In the genomic region with DNA sequence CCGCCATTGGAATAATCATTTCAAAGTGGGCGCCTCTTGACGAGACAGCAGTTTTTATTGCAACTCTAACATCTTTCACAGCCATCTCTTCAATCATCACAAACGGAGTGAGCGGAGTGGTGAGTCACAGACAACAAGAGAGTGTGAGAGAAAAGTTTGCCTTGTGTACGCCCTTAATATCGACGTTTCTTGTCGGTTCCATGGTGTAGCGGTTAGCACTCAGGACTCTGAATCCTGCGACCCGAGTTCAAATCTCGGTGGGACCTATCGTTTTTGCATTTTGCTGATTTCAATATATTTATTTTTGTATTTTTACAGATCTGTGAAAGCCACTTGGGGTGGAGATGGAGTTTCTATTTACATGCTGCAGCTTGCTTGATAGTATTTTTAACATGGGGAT, we compare ENCODE assay signal across 5 worm cellular contexts.
TF ChIP-seq lines count a peak whose summit lies in the region.

No protein-coding gene starts in this region.

TF ChIP-seq in whole organism, L1 larva, 84 proteins besides CTCF, POLR2A, EP300 and RAD21 (continues in another document):
- TF ChIP-seq sptf-1 (tag; optimal IDR thresholded peaks at IDR 0.05; lab: Kevin White, UChicago) (no peak), unc-86 (tag; optimal IDR thresholded peaks at IDR 0.05; lab: Kevin White, UChicago) (peak; percentile 11), lin-35 (GFP tag; optimal IDR thresholded peaks at IDR 0.05; lab: Kevin White, UChicago) (peak; percentile 55 to 74), aha-1 (tag; optimal IDR thresholded peaks at IDR 0.05; lab: Kevin White, UChicago) (no peak), swsn-7 (tag; optimal IDR thresholded peaks at IDR 0.05; lab: Kevin White, UChicago) (peak; percentile 59), lir-3 (tag; optimal IDR thresholded peaks at IDR 0.05; lab: Kevin White, UChicago; ENCODE audit: poor library complexity) (no peak), C34B4.2 (tag; optimal IDR thresholded peaks at IDR 0.05; lab: Kevin White, UChicago) (no peak), lin-13 (GFP tag; optimal IDR thresholded peaks at IDR 0.05; lab: Kevin White, UChicago) (peak; percentile 32), efl-1 (optimal IDR thresholded peaks at IDR 0.05; lab: Kevin White, UChicago) (peak; percentile 43 to 63), efl-1 (GFP tag; optimal IDR thresholded peaks at IDR 0.05 in 1 of 2; lab: Kevin White, UChicago) (peak; percentile 49 to 95), unc-98 (GFP tag; IDR thresholded peaks at IDR 0.05; lab: Robert Waterston, UW) (no peak), unc-30 (tag; optimal IDR thresholded peaks at IDR 0.05; lab: Kevin White, UChicago) (no peak), lin-14 (GFP tag; optimal IDR thresholded peaks at IDR 0.05; lab: Kevin White, UChicago) (peak; percentile 75), zip-4 (GFP tag; optimal IDR thresholded peaks at IDR 0.05; lab: Kevin White, UChicago) (no peak), nhr-77 (tag; optimal IDR thresholded peaks at IDR 0.05; lab: Kevin White, UChicago) (peak; percentile 41), grh-1 (GFP tag; IDR thresholded peaks at IDR 0.05; lab: Robert Waterston, UW) (no peak), tbx-2 (tag; optimal IDR thresholded peaks at IDR 0.05; lab: Kevin White, UChicago) (peak; percentile 50)

TF ChIP-seq in whole organism, L3 larva, 47 proteins besides CTCF, POLR2A, EP300 and RAD21 (continues in another document):
- TF ChIP-seq ztf-4 (tag; optimal IDR thresholded peaks at IDR 0.05; lab: Kevin White, UChicago) (no peak), elt-2 (tag; optimal IDR thresholded peaks at IDR 0.05; lab: Kevin White, UChicago) (peak; percentile 10), nhr-43 (tag; optimal IDR thresholded peaks at IDR 0.05; lab: Kevin White, UChicago; ENCODE audit: poor library complexity, severe bottlenecking) (peak; percentile 57), unc-39 (tag; optimal IDR thresholded peaks at IDR 0.05; lab: Kevin White, UChicago) (no peak), lin-15B (tag; optimal IDR thresholded peaks at IDR 0.05; lab: Kevin White, UChicago) (peak; percentile 40), nhr-23 (tag; optimal IDR thresholded peaks at IDR 0.05; lab: Kevin White, UChicago) (no peak), nhr-77 (tag; optimal IDR thresholded peaks at IDR 0.05; lab: Kevin White, UChicago) (no peak), aly-2 (tag; optimal IDR thresholded peaks at IDR 0.05; lab: Kevin White, UChicago) (no peak), mml-1 (tag; optimal IDR thresholded peaks at IDR 0.05; lab: Kevin White, UChicago) (no peak), eor-1 (tag; optimal IDR thresholded peaks at IDR 0.05; lab: Kevin White, UChicago) (no peak), mdl-1 (tag; optimal IDR thresholded peaks at IDR 0.05; lab: Kevin White, UChicago) (no peak), lin-39 (tag; optimal IDR thresholded peaks at IDR 0.05; lab: Kevin White, UChicago) (no peak), jun-1 (tag; optimal IDR thresholded peaks at IDR 0.05; lab: Kevin White, UChicago) (peak; percentile 23), nhr-28 (tag; optimal IDR thresholded peaks at IDR 0.05; lab: Kevin White, UChicago) (no peak), fkh-10 (GFP tag; optimal IDR thresholded peaks at IDR 0.05; lab: Kevin White, UChicago) (no peak), tbx-2 (tag; optimal IDR thresholded peaks at IDR 0.05; lab: Kevin White, UChicago) (no peak), daf-12 (tag; optimal IDR thresholded peaks at IDR 0.05; lab: Kevin White, UChicago) (no peak), fkh-2 (tag; optimal IDR thresholded peaks at IDR 0.05; lab: Kevin White, UChicago) (no peak), ceh-28 (tag; optimal IDR thresholded peaks at IDR 0.05; lab: Kevin White, UChicago) (no peak)

TF ChIP-seq in whole organism, early embryonic, 17 proteins besides CTCF, POLR2A, EP300 and RAD21:
- TF ChIP-seq B0310.2 (tag; optimal IDR thresholded peaks at IDR 0.05; lab: Kevin White, UChicago), result peak; percentile 6
- TF ChIP-seq hnd-1 (tag; optimal IDR thresholded peaks at IDR 0.05; lab: Kevin White, UChicago), result peak; percentile 57
- TF ChIP-seq pes-1 (GFP tag; IDR thresholded peaks at IDR 0.05; lab: Robert Waterston, UW), result peak; percentile 85; the same call in 1 of the 2 replicates
- TF ChIP-seq tbx-37 (GFP tag; conservative IDR thresholded peaks at IDR 0.05; lab: Robert Waterston, UW), result peak; percentile 57; the same call in 1 of the 2 replicates
- TF ChIP-seq F13C5.2 (tag; optimal IDR thresholded peaks at IDR 0.05; lab: Kevin White, UChicago), result peak; percentile 65
- TF ChIP-seq tra-4 (tag; optimal IDR thresholded peaks at IDR 0.05; lab: Kevin White, UChicago), result no peak
- no peak for TF ChIP-seq hmg-4 (GFP tag; optimal IDR thresholded peaks at IDR 0.05; lab: Kevin White, UChicago)
- TF ChIP-seq sea-1 (GFP tag; conservative IDR thresholded peaks at IDR 0.05; lab: Robert Waterston, UW), result no peak
- peak; percentile 72 for TF ChIP-seq tbx-11 (GFP tag; IDR thresholded peaks at IDR 0.05; lab: Robert Waterston, UW)
- TF ChIP-seq flt-1 (GFP tag; IDR thresholded peaks at IDR 0.05; lab: Robert Waterston, UW), result 0 out of 2 replicates have a peak, but pooled peaks have one; percentile 66
- peak; percentile 19 for TF ChIP-seq ets-7 (tag; optimal IDR thresholded peaks at IDR 0.05; lab: Kevin White, UChicago)

TF ChIP-seq in whole organism, midembryonic, 9 proteins besides CTCF, POLR2A, EP300 and RAD21:
- TF ChIP-seq ztf-23 (GFP tag; IDR thresholded peaks at IDR 0.05; lab: Robert Waterston, UW) (peak; percentile 85), T22C8.4 (GFP tag; IDR thresholded peaks at IDR 0.05; lab: Robert Waterston, UW) (no peak), ztf-29 (GFP tag; IDR thresholded peaks at IDR 0.05; lab: Robert Waterston, UW) (0 out of 2 replicates have a peak, but pooled peaks have one; percentile 50), klf-2 (GFP tag; conservative IDR thresholded peaks at IDR 0.05; lab: Robert Waterston, UW) (no peak; the same call in none of the 2 replicates), flt-1 (GFP tag; IDR thresholded peaks at IDR 0.05; lab: Robert Waterston, UW) (no peak; the same call in 1 of the 2 replicates)

TF ChIP-seq in whole organism, young adult, 124 proteins besides CTCF, POLR2A, EP300 and RAD21 (continues in another document):
- TF ChIP-seq B0035.1 (tag; optimal IDR thresholded peaks at IDR 0.05; lab: Kevin White, UChicago), result no peak
- TF ChIP-seq egrh-3 (GFP tag; IDR thresholded peaks at IDR 0.05; lab: Robert Waterston, UW), result no peak
- no peak for TF ChIP-seq ceh-91 (GFP tag; IDR thresholded peaks at IDR 0.05; lab: Robert Waterston, UW)
- TF ChIP-seq F10E7.11 (tag; optimal IDR thresholded peaks at IDR 0.05; lab: Kevin White, UChicago), result no peak
- no peak for TF ChIP-seq ztf-22 (GFP tag; optimal IDR thresholded peaks at IDR 0.05; lab: Kevin White, UChicago)
- no peak for TF ChIP-seq C06A6.2 (GFP tag; conservative IDR thresholded peaks at IDR 0.05; lab: Robert Waterston, UW)
- no peak for TF ChIP-seq pha-4 (tag; optimal IDR thresholded peaks at IDR 0.05; lab: Kevin White, UChicago)
- no peak for TF ChIP-seq ets-4 (GFP tag; optimal IDR thresholded peaks at IDR 0.05; lab: Kevin White, UChicago)
- no peak for TF ChIP-seq ekl-4 (GFP tag; IDR thresholded peaks at IDR 0.05; lab: Robert Waterston, UW)
- no peak for TF ChIP-seq mel-28 (tag; optimal IDR thresholded peaks at IDR 0.05; lab: Kevin White, UChicago; ENCODE audit: borderline replicate concordance)
- TF ChIP-seq aptf-3 (GFP tag; IDR thresholded peaks at IDR 0.05; lab: Robert Waterston, UW), result no peak
- no peak for TF ChIP-seq lir-1 (GFP tag; conservative IDR thresholded peaks at IDR 0.05; lab: Robert Waterston, UW)
- no peak for TF ChIP-seq zim-3 (tag; optimal IDR thresholded peaks at IDR 0.05; lab: Kevin White, UChicago)
- TF ChIP-seq ceh-27 (GFP tag; optimal IDR thresholded peaks at IDR 0.05; lab: Kevin White, UChicago), result no peak
- peak; percentile 27 for TF ChIP-seq attf-5 (GFP tag; optimal IDR thresholded peaks at IDR 0.05; lab: Kevin White, UChicago)
- peak; percentile 77 for TF ChIP-seq B0261.1 (tag; optimal IDR thresholded peaks at IDR 0.05; lab: Kevin White, UChicago)
- no peak for TF ChIP-seq gei-17 (GFP tag; optimal IDR thresholded peaks at IDR 0.05; lab: Kevin White, UChicago)
- TF ChIP-seq snpc-1.3 (tag; optimal IDR thresholded peaks at IDR 0.05; lab: Kevin White, UChicago; ENCODE audit: insufficient read depth), result peak; percentile 77
- peak; percentile 36 for TF ChIP-seq lsy-27 (tag; optimal IDR thresholded peaks at IDR 0.05; lab: Kevin White, UChicago; ENCODE audit: borderline replicate concordance, insufficient read depth)
- no peak for TF ChIP-seq F22D6.2 (tag; optimal IDR thresholded peaks at IDR 0.05; lab: Kevin White, UChicago)
- TF ChIP-seq hmg-1.2 (GFP tag; IDR thresholded peaks at IDR 0.05; lab: Robert Waterston, UW), result peak; percentile 60
- no peak for TF ChIP-seq pbrm-1 (GFP tag; IDR thresholded peaks at IDR 0.05; lab: Robert Waterston, UW)
- no peak for TF ChIP-seq Y53F4B.3 (GFP tag; IDR thresholded peaks at IDR 0.05; lab: Robert Waterston, UW)
- peak; percentile 69; the same call in 1 of the 2 replicates for TF ChIP-seq K11D2.4 (GFP tag; IDR thresholded peaks at IDR 0.05; lab: Robert Waterston, UW)
- no peak for TF ChIP-seq nhr-27 (tag; optimal IDR thresholded peaks at IDR 0.05; lab: Kevin White, UChicago)
- TF ChIP-seq ceh-58 (GFP tag; IDR thresholded peaks at IDR 0.05; lab: Robert Waterston, UW), result no peak
- TF ChIP-seq F52B5.7 (tag; optimal IDR thresholded peaks at IDR 0.05; lab: Kevin White, UChicago), result no peak
- TF ChIP-seq bed-1 (GFP tag; IDR thresholded peaks at IDR 0.05; lab: Robert Waterston, UW), result no peak
- TF ChIP-seq ZK185.1 (tag; optimal IDR thresholded peaks at IDR 0.05; lab: Kevin White, UChicago; ENCODE audit: poor library complexity, severe bottlenecking), result peak; percentile 87
- no peak for TF ChIP-seq lin-35 (GFP tag; optimal IDR thresholded peaks at IDR 0.05; lab: Kevin White, UChicago)
- TF ChIP-seq K12H6.12 (tag; optimal IDR thresholded peaks at IDR 0.05; lab: Kevin White, UChicago), result no peak
- TF ChIP-seq die-1 (tag; optimal IDR thresholded peaks at IDR 0.05; lab: Kevin White, UChicago), result peak; percentile 60
- TF ChIP-seq dpff-1 (tag; optimal IDR thresholded peaks at IDR 0.05; lab: Kevin White, UChicago), result no peak
- no peak; the same call in 1 of the 2 replicates for TF ChIP-seq ceh-100 (GFP tag; IDR thresholded peaks at IDR 0.05; lab: Robert Waterston, UW)
- peak; percentile 31 for TF ChIP-seq athp-1 (tag; optimal IDR thresholded peaks at IDR 0.05; lab: Kevin White, UChicago)
- no peak for TF ChIP-seq cebp-2 (GFP tag; IDR thresholded peaks at IDR 0.05; lab: Robert Waterston, UW)
- peak; percentile 75 for TF ChIP-seq attf-6 (GFP tag; IDR thresholded peaks at IDR 0.05; lab: Robert Waterston, UW)
- TF ChIP-seq F39B2.1 (GFP tag; IDR thresholded peaks at IDR 0.05; lab: Robert Waterston, UW), result no peak
- no peak for TF ChIP-seq Y79H2A.3 (GFP tag; conservative IDR thresholded peaks at IDR 0.05; lab: Robert Waterston, UW)
- TF ChIP-seq atf-7 (tag; optimal IDR thresholded peaks at IDR 0.05; lab: Kevin White, UChicago), result no peak
- TF ChIP-seq lag-1 (GFP tag; IDR thresholded peaks at IDR 0.05; lab: Robert Waterston, UW), result no peak

Comparison
In these comparisons a context has a peak if more than half of its experiments do, and no peak if none do; other contexts are left out.
1. Of the 8 proteins assayed by ChIP-seq in both whole organism, young adult and whole organism, L1 larva: peak only in whole organism, young adult: none; only in whole organism, L1 larva: dpl-1, efl-1, lin-35, nhr-90 and unc-130; in both: snpc-4; in neither: 1; mixed calls (peak in some experiments, not most) for 1.